Fruit fly (Drosophila melanogaster) whole organism, embryonic: ENCODE measurements around the gene Osi2.
A peak's percentile ranks its signal among the peaks of the same experiment; 100 is the strongest.

ENCODE experiments used
- Adf1 ChIP-seq: fragments of 200-800 bp; sonication (Bioruptor generic); IDR thresholded peaks from 2 replicates; pipeline ENCODE4 v1.3.6; 2022; ENCODE audit warnings: missing biosample characterization, missing genetic modification characterization
- Blimp-1 ChIP-seq: fragments of 200-800 bp; sonication (Bioruptor generic); optimal IDR thresholded peaks from 3 replicates; lab custom pipeline; 2018; ENCODE audit warnings: missing biosample characterization, missing genetic modification characterization, mild to moderate bottlenecking, moderate library complexity, missing genetic modification reagents
- BtbVII ChIP-seq: fragments of 200-800 bp; sonication (Bioruptor generic); optimal IDR thresholded peaks from 3 replicates; lab custom pipeline; 2017; ENCODE audit warnings: missing biosample characterization, mild to moderate bottlenecking, missing genetic modification characterization
- C15 ChIP-seq: fragments of 200-800 bp; sonication (Bioruptor generic); IDR thresholded peaks from 3 replicates; pipeline ENCODE4 v1.3.6; 2022; ENCODE audit warnings: missing biosample characterization, missing genetic modification characterization
- CG10321 ChIP-seq: fragments of 200-800 bp; sonication (Bioruptor generic); IDR thresholded peaks from 2 replicates; pipeline ENCODE4 v1.3.6; 2022; ENCODE audit warnings: missing biosample characterization, missing genetic modification characterization
- CG10366 ChIP-seq: fragments of 200-800 bp; sonication (Bioruptor generic); IDR thresholded peaks from 2 replicates; pipeline ENCODE4 v1.3.6; 2022; ENCODE audit warnings: missing biosample characterization, missing genetic modification characterization
- CG11247 ChIP-seq: fragments of 200-800 bp; sonication (Bioruptor generic); IDR thresholded peaks from 2 replicates; pipeline ENCODE4 v1.3.6; 2022; ENCODE audit warnings: missing biosample characterization, missing genetic modification characterization
- CG11504 ChIP-seq: fragments of 200-800 bp; sonication (Bioruptor generic); optimal IDR thresholded peaks from 3 replicates; lab custom pipeline; 2019; ENCODE audit warnings: missing biosample characterization, mild to moderate bottlenecking, missing genetic modification characterization, moderate library complexity
- CG1233 ChIP-seq: fragments of 200-800 bp; sonication (Bioruptor generic); optimal IDR thresholded peaks from 4 replicates; lab custom pipeline; 2018; ENCODE audit warnings: missing biosample characterization, mild to moderate bottlenecking, missing genetic modification characterization
- CG13624 ChIP-seq: fragments of 200-800 bp; sonication (Bioruptor generic); optimal IDR thresholded peaks from 2 replicates; lab custom pipeline; 2016; ENCODE audit warnings: missing biosample characterization, missing genetic modification characterization
- CG14050 ChIP-seq: fragments of 200-800 bp; sonication (Bioruptor generic); IDR thresholded peaks from 3 replicates; pipeline ENCODE4 v1.3.6; 2022; ENCODE audit warnings: missing biosample characterization, missing genetic modification characterization
- CG14441 ChIP-seq: fragments of 200-800 bp; sonication (Bioruptor generic); IDR thresholded peaks from 2 replicates; pipeline ENCODE4 v1.3.6; 2022; ENCODE audit warnings: missing biosample characterization, missing genetic modification characterization
- CG14710 ChIP-seq: fragments of 200-800 bp; sonication (Bioruptor generic); optimal IDR thresholded peaks from 3 replicates; lab custom pipeline; 2019; ENCODE audit warnings: missing biosample characterization, mild to moderate bottlenecking, missing genetic modification characterization, moderate library complexity
- CG16815 ChIP-seq: fragments of 200-800 bp; sonication (Bioruptor generic); optimal IDR thresholded peaks from 3 replicates; lab custom pipeline; 2017; ENCODE audit warnings: missing biosample characterization, mild to moderate bottlenecking, missing genetic modification characterization
- CG17328 ChIP-seq: fragments of 200-800 bp; sonication (Bioruptor generic); IDR thresholded peaks from 2 replicates; pipeline ENCODE4 v1.3.6; 2022; ENCODE audit warnings: missing biosample characterization, missing genetic modification characterization
- CG31365 ChIP-seq: fragments of 200-800 bp; sonication (Bioruptor generic); optimal IDR thresholded peaks from 2 replicates; lab custom pipeline; 2018; ENCODE audit warnings: missing biosample characterization, mild to moderate bottlenecking, missing genetic modification characterization
- CG3281 ChIP-seq: fragments of 200-800 bp; sonication (Bioruptor generic); optimal IDR thresholded peaks from 3 replicates; lab custom pipeline; 2017; ENCODE audit warnings: missing biosample characterization, mild to moderate bottlenecking, missing genetic modification characterization
- CG6854 ChIP-seq: fragments of 200-800 bp; sonication (Bioruptor generic); optimal IDR thresholded peaks from 3 replicates; lab custom pipeline; 2017; ENCODE audit warnings: missing biosample characterization, mild to moderate bottlenecking, missing genetic modification characterization
- CG7556 ChIP-seq: fragments of 200-800 bp; sonication (Bioruptor generic); optimal IDR thresholded peaks from 2 replicates; lab custom pipeline; 2017; ENCODE audit warnings: missing biosample characterization, mild to moderate bottlenecking, missing genetic modification characterization
- CG9215 ChIP-seq: fragments of 200-800 bp; sonication (Bioruptor generic); IDR thresholded peaks from 2 replicates; pipeline ENCODE4 v1.3.6; 2022; ENCODE audit warnings: missing biosample characterization, missing genetic modification characterization
- Chrac-16 ChIP-seq: fragments of 200-800 bp; sonication (Bioruptor generic); optimal IDR thresholded peaks from 3 replicates; lab custom pipeline; 2016; ENCODE audit warnings: missing biosample characterization, missing genetic modification characterization
- Dip3 ChIP-seq: fragments of 200-800 bp; sonication (Bioruptor generic); optimal IDR thresholded peaks from 3 replicates; lab custom pipeline; 2016; ENCODE audit warnings: missing biosample characterization, missing genetic modification characterization
- H15 ChIP-seq: fragments of 200-800 bp; sonication (Bioruptor generic); IDR thresholded peaks from 3 replicates; pipeline ENCODE4 v1.3.6; 2022; ENCODE audit warnings: missing biosample characterization, missing genetic modification characterization
- HLH3B ChIP-seq: fragments of 200-800 bp; sonication (Bioruptor generic); IDR thresholded peaks from 2 replicates; pipeline ENCODE4 v1.3.6; 2022; ENCODE audit warnings: missing biosample characterization, missing genetic modification characterization
- HmgD ChIP-seq: fragments of 200-800 bp; sonication (Bioruptor generic); optimal IDR thresholded peaks from 3 replicates; lab custom pipeline; 2016; ENCODE audit warnings: missing biosample characterization, missing genetic modification characterization
- Max ChIP-seq: fragments of 200-800 bp; sonication (Bioruptor generic); optimal IDR thresholded peaks from 2 replicates; lab custom pipeline; 2016; ENCODE audit warnings: missing biosample characterization, mild to moderate bottlenecking, missing genetic modification characterization
- Myb ChIP-seq: fragments of 200-800 bp; sonication (Bioruptor generic); optimal IDR thresholded peaks from 2 replicates; lab custom pipeline; 2016; ENCODE audit warnings: missing biosample characterization, missing genetic modification characterization
- NC2β ChIP-seq: fragments of 200-800 bp; sonication (Bioruptor generic); optimal IDR thresholded peaks from 2 replicates; lab custom pipeline; 2016; ENCODE audit warnings: missing biosample characterization, missing genetic modification characterization
- Vsx1 ChIP-seq: fragments of 200-800 bp; sonication (Bioruptor generic); optimal IDR thresholded peaks from 2 replicates; lab custom pipeline; 2017; ENCODE audit warnings: missing biosample characterization, mild to moderate bottlenecking, missing genetic modification characterization, missing genetic modification reagents
- bowl ChIP-seq: fragments of 200-800 bp; sonication (Bioruptor generic); IDR thresholded peaks from 2 replicates; pipeline ENCODE4 v1.3.6; 2022; ENCODE audit warnings: missing biosample characterization, missing genetic modification characterization
- cad ChIP-seq: fragments of >200 bp; optimal IDR thresholded peaks from 2 replicates; lab custom pipeline; 2017; ENCODE audit warnings: missing biosample characterization, missing genetic modification characterization
- cato ChIP-seq: fragments of 200-800 bp; sonication (Bioruptor generic); optimal IDR thresholded peaks from 2 replicates; lab custom pipeline; 2016; ENCODE audit warnings: missing biosample characterization, missing genetic modification characterization, borderline replicate concordance
- dati ChIP-seq: fragments of 200-800 bp; sonication (Bioruptor generic); IDR thresholded peaks from 2 replicates; pipeline ENCODE4 v1.3.6; 2022; ENCODE audit warnings: missing biosample characterization, missing genetic modification characterization
- dm ChIP-seq: fragments of 200-800 bp; sonication (Bioruptor generic); optimal IDR thresholded peaks from 3 replicates; lab custom pipeline; 2016; ENCODE audit warnings: missing biosample characterization, missing genetic modification characterization
- esg ChIP-seq: fragments of 200-800 bp; sonication (Bioruptor generic); conservative IDR thresholded peaks from 2 replicates; pipeline ENCODE4 v1.3.6; 2022; ENCODE audit warnings: missing biosample characterization, missing genetic modification characterization
- gem ChIP-seq: fragments of 200-800 bp; sonication (Bioruptor generic); optimal IDR thresholded peaks from 2 replicates; lab custom pipeline; 2019; ENCODE audit warnings: missing biosample characterization, mild to moderate bottlenecking, missing genetic modification characterization, moderate library complexity
- gsb-n ChIP-seq: fragments of 200-800 bp; sonication (Bioruptor generic); optimal IDR thresholded peaks from 3 replicates; lab custom pipeline; 2018; ENCODE audit warnings: missing biosample characterization, mild to moderate bottlenecking, missing genetic modification characterization
- h ChIP-seq: fragments of >200 bp; optimal IDR thresholded peaks from 2 replicates; lab custom pipeline; 2017
- insv ChIP-seq, 2 experiments: fragments of 200-800 bp; sonication (Bioruptor generic); optimal IDR thresholded peaks; 3 replicates each; lab custom pipeline; 2016 to 2018; ENCODE audit warnings: missing biosample characterization in 2 of 2, missing genetic modification characterization in 2 of 2
- lola ChIP-seq, 3 experiments: fragments of >200 bp in 2 of 3; fragments of 200-800 bp in 1 of 3; sonication (Bioruptor generic) in 1 of 3; optimal IDR thresholded peaks; 2 replicates each; lab custom pipeline; 2017 to 2019; ENCODE audit warnings: missing biosample characterization in 3 of 3, missing genetic modification characterization in 3 of 3, mild to moderate bottlenecking in 1 of 3, moderate library complexity in 1 of 3
- lov ChIP-seq, 2 experiments: fragments of 200-800 bp in 1 of 2; fragments of >200 bp in 1 of 2; sonication (Bioruptor generic) in 1 of 2; IDR thresholded peaks in 1 of 2; optimal IDR thresholded peaks in 1 of 2; 2 replicates in 1 of 2; 3 replicates in 1 of 2; pipeline versions ENCODE4 v1.3.6 to Lab custom; 2017 to 2022; ENCODE audit warnings: missing biosample characterization in 1 of 2, missing genetic modification characterization in 1 of 2
- oc ChIP-seq: fragments of 200-800 bp; sonication (Bioruptor generic); optimal IDR thresholded peaks from 2 replicates; lab custom pipeline; 2018; ENCODE audit warnings: missing biosample characterization, mild to moderate bottlenecking, missing genetic modification characterization, moderate library complexity
- phol ChIP-seq: fragments of 200-800 bp; sonication (Bioruptor generic); optimal IDR thresholded peaks from 3 replicates; lab custom pipeline; 2018; ENCODE audit warnings: missing biosample characterization, mild to moderate bottlenecking, missing genetic modification characterization, moderate library complexity
- sim ChIP-seq: fragments of 200-800 bp; sonication (Bioruptor generic); IDR thresholded peaks from 2 replicates; pipeline ENCODE4 v1.3.6; 2022; ENCODE audit warnings: missing biosample characterization, missing genetic modification characterization
- sima ChIP-seq: fragments of 200-800 bp; sonication (Bioruptor generic); optimal IDR thresholded peaks from 2 replicates; lab custom pipeline; 2016; ENCODE audit warnings: missing biosample characterization, missing genetic modification characterization
- stwl ChIP-seq: fragments of 200-800 bp; sonication (Bioruptor generic); optimal IDR thresholded peaks from 3 replicates; lab custom pipeline; 2018; ENCODE audit warnings: missing biosample characterization, mild to moderate bottlenecking, missing genetic modification characterization, moderate library complexity
- tna ChIP-seq: fragments of 200-800 bp; sonication (Bioruptor generic); IDR thresholded peaks from 2 replicates; pipeline ENCODE4 v1.3.6; 2022; ENCODE audit warnings: missing biosample characterization, missing genetic modification characterization; ENCODE audit not compliant: partially characterized antibody
- trem ChIP-seq: fragments of 200-800 bp; optimal IDR thresholded peaks from 3 replicates; lab custom pipeline; 2019; ENCODE audit warnings: missing biosample characterization, mild to moderate bottlenecking, missing genetic modification characterization, moderate library complexity
- ttk ChIP-seq: fragments of 200-800 bp; sonication (Bioruptor generic); IDR thresholded peaks from 2 replicates; pipeline ENCODE4 v2.1.2; 2022; ENCODE audit warnings: missing biosample characterization, missing genetic modification characterization
- wek ChIP-seq: fragments of 200-800 bp; sonication (Bioruptor generic); optimal IDR thresholded peaks from 3 replicates; lab custom pipeline; 2018; ENCODE audit warnings: missing biosample characterization, mild to moderate bottlenecking, missing genetic modification characterization, moderate library complexity

Gene Osi2

dm6 chr3R:6210266-6211040, 1.3 kb downstream of the Osi2 start (continued):
- TF ChIP-seq CG10321, result no peak
- TF ChIP-seq dm (GFP tag; lab: Kevin White, UChicago), result no peak
- no peak for TF ChIP-seq CG16815
- no peak for TF ChIP-seq CG31365 (tag; lab: Kevin White, UChicago)
- TF ChIP-seq stwl (tag; lab: Kevin White, UChicago), result no peak
- peak; percentile 90 for TF ChIP-seq oc (tag; lab: Kevin White, UChicago)
- no peak for TF ChIP-seq Max (GFP tag; lab: Kevin White, UChicago)
- no peak for TF ChIP-seq lov (optimal IDR thresholded peaks at IDR 0.05; lab: Kevin White, UChicago)
- TF ChIP-seq lov (GFP tag; IDR thresholded peaks at IDR 0.05; lab: Robert Waterston, UW), result no peak
- TF ChIP-seq H15 (GFP tag; lab: Robert Waterston, UW), result no peak
- peak; percentile 51 for TF ChIP-seq gsb-n
- TF ChIP-seq CG17328 (GFP tag; lab: Robert Waterston, UW), result no peak
- TF ChIP-seq CG13624 (GFP tag; lab: Kevin White, UChicago), result no peak
- TF ChIP-seq CG14710 (tag; lab: Kevin White, UChicago), result no peak
- no peak for TF ChIP-seq CG10366 (GFP tag; lab: Robert Waterston, UW)
- no peak for TF ChIP-seq bowl (GFP tag; lab: Robert Waterston, UW)
- no peak for TF ChIP-seq NC2β (GFP tag; lab: Kevin White, UChicago)
- no peak for TF ChIP-seq Adf1 (GFP tag; lab: Robert Waterston, UW)
- no peak for TF ChIP-seq esg (GFP tag; lab: Robert Waterston, UW)
- no peak for TF ChIP-seq HmgD (GFP tag; lab: Kevin White, UChicago)
- TF ChIP-seq CG9215 (GFP tag; lab: Robert Waterston, UW), result no peak
- TF ChIP-seq CG1233 (GFP tag; lab: Kevin White, UChicago), result no peak
- no peak for TF ChIP-seq Myb (GFP tag; lab: Kevin White, UChicago)
- TF ChIP-seq sima (GFP tag; lab: Kevin White, UChicago), result no peak
- peak; percentile 6 for TF ChIP-seq CG11504
- no peak for TF ChIP-seq HLH3B (GFP tag; lab: Robert Waterston, UW)
- TF ChIP-seq C15 (GFP tag; lab: Robert Waterston, UW), result no peak
- TF ChIP-seq dati (GFP tag; lab: Robert Waterston, UW), result no peak
- TF ChIP-seq insv (GFP tag; optimal IDR thresholded peaks at IDR 0.05; lab: Kevin White, UChicago), result no peak
- TF ChIP-seq CG11247 (GFP tag; lab: Robert Waterston, UW), result no peak
- no peak for TF ChIP-seq sim (GFP tag; lab: Robert Waterston, UW)
- no peak for TF ChIP-seq tna (GFP tag; lab: Robert Waterston, UW)
- TF ChIP-seq ttk, result no peak
- TF ChIP-seq Blimp-1 (GFP tag; lab: Kevin White, UChicago), result peak; percentile 66
- no peak for TF ChIP-seq wek (GFP tag; lab: Kevin White, UChicago)
- no peak for TF ChIP-seq h (lab: Kevin White, UChicago)
- TF ChIP-seq Dip3 (GFP tag; lab: Kevin White, UChicago), result no peak
- no peak for TF ChIP-seq cad (GFP tag; lab: Kevin White, UChicago)
- TF ChIP-seq CG3281 (GFP tag; lab: Kevin White, UChicago), result no peak
- no peak for TF ChIP-seq cato (GFP tag; lab: Kevin White, UChicago)
- TF ChIP-seq CG7556 (GFP tag; lab: Kevin White, UChicago), result no peak
- no peak for TF ChIP-seq lola (GFP tag; optimal IDR thresholded peaks at IDR 0.05; lab: Kevin White, UChicago)
- TF ChIP-seq CG14050 (GFP tag; lab: Robert Waterston, UW), result no peak
- TF ChIP-seq Vsx1 (GFP tag; lab: Kevin White, UChicago), result no peak
- peak; percentile 24 for TF ChIP-seq gem (tag; lab: Kevin White, UChicago)
- no peak for TF ChIP-seq trem (tag; lab: Kevin White, UChicago)
- no peak for TF ChIP-seq CG6854 (GFP tag; lab: Kevin White, UChicago)
- TF ChIP-seq BtbVII (GFP tag; lab: Kevin White, UChicago), result no peak
- no peak for TF ChIP-seq Chrac-16
- TF ChIP-seq phol (tag; lab: Kevin White, UChicago), result peak; percentile 2
- TF ChIP-seq CG14441 (GFP tag; lab: Robert Waterston, UW), result no peak
